Worm (Caenorhabditis elegans) whole organism, mixed stage, embryonic: ENCODE results near the gene C07E3.4.

Experiments
- bed-3 ChIP-seq: fragments of 200-800 bp; sonication (Bioruptor generic); optimal IDR thresholded peaks from 3 replicates; lab custom pipeline; 2018; ENCODE audit warnings: mild to moderate bottlenecking, missing genetic modification characterization, moderate library complexity, missing compliant biosample characterization
- blmp-1 ChIP-seq: fragments of 150-350 bp; optimal IDR thresholded peaks from 2 replicates; lab custom pipeline; 2014; ENCODE audit warnings: missing biosample characterization, missing genetic modification characterization
- ces-1 ChIP-seq: fragments of 150-350 bp; optimal IDR thresholded peaks from 2 replicates; lab custom pipeline; 2014; ENCODE audit warnings: missing biosample characterization, missing genetic modification reagents, missing genetic modification characterization
- ham-2 ChIP-seq: fragments of 200-800 bp; sonication (Bioruptor generic); optimal IDR thresholded peaks from 2 replicates; lab custom pipeline; 2018; ENCODE audit warnings: mild to moderate bottlenecking, missing genetic modification characterization, missing compliant biosample characterization
- lin-13 ChIP-seq: fragments of 150-350 bp; optimal IDR thresholded peaks from 2 replicates; lab custom pipeline; 2014; ENCODE audit warnings: missing biosample characterization, missing genetic modification characterization
- lsy-2 ChIP-seq: fragments of 150-350 bp; optimal IDR thresholded peaks from 2 replicates; lab custom pipeline; 2014; ENCODE audit warnings: missing biosample characterization, missing genetic modification characterization
- nhr-2 ChIP-seq: fragments of 150-350 bp; optimal IDR thresholded peaks from 2 replicates; lab custom pipeline; 2014; ENCODE audit warnings: missing biosample characterization, missing genetic modification characterization
- tbx-8 ChIP-seq: fragments of 200-800 bp; sonication (Bioruptor generic); optimal IDR thresholded peaks from 2 replicates; lab custom pipeline; 2018; ENCODE audit warnings: mild to moderate bottlenecking, missing genetic modification characterization, moderate library complexity, missing compliant biosample characterization
- unc-39 ChIP-seq: fragments of 150-350 bp; optimal IDR thresholded peaks from 2 replicates; lab custom pipeline; 2014; ENCODE audit warnings: missing biosample characterization, missing genetic modification characterization

DNA sequence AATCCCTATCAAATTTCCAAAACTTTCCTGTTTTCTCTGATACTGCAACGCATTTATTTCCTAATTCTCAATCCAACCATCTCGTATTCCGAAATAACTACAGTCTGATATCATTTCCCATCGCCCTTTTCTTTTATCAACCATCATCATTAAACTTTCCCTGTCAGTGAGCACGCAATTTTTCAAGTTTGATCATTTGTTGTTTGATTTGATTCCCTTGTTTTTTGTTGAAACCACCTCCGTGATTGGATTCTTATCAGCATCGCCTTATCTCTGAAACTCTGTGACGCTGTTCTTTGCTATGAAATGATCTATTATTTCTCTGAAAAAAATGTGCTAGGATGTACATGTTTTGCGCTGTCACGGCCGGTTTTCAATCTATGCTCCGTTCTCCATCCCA lies 42.4 kb downstream of the C07E3.4 start:
- TF ChIP-seq ham-2 (no peak), tbx-8 (GFP tag; lab: Kevin White, UChicago) (no peak), bed-3 (GFP tag; lab: Kevin White, UChicago) (no peak), lsy-2 (tag; lab: Kevin White, UChicago) (no peak), ces-1 (GFP tag; lab: Kevin White, UChicago) (no peak), nhr-2 (tag; lab: Kevin White, UChicago) (no peak), lin-13 (no peak), unc-39 (tag; lab: Kevin White, UChicago) (no peak), blmp-1 (tag; lab: Kevin White, UChicago) (no peak)
